Fruit fly (Drosophila melanogaster): Measurements from ENCODE around the gene CG33688.

The CG33688 gene

dm6 chr3L:16161847-16162556 is 37.0 kb upstream of the CG33688 start (continued):
- TF ChIP-seq CG6254 (GFP tag; optimal IDR thresholded peaks at IDR 0.05) (peak; percentile 66), knrl (GFP tag; IDR thresholded peaks at IDR 0.05; ENCODE audit: partially characterized antibody) (no peak), NC2β (GFP tag; optimal IDR thresholded peaks at IDR 0.05) (peak; percentile 31), CG42726 (GFP tag; IDR thresholded peaks at IDR 0.05; ENCODE audit: partially characterized antibody) (no peak), Sry-β (GFP tag; optimal IDR thresholded peaks at IDR 0.05) (no peak), CG11247 (GFP tag; IDR thresholded peaks at IDR 0.05) (no peak; the same call in 1 of the 2 replicates), CG7271 (tag; optimal IDR thresholded peaks at IDR 0.05) (no peak), CG7839 (tag; optimal IDR thresholded peaks at IDR 0.05) (peak; percentile 85), Dip2 (GFP tag; IDR thresholded peaks at IDR 0.05) (no peak), CG10209 (GFP tag; optimal IDR thresholded peaks at IDR 0.05) (peak; percentile 82), GATAe (GFP tag; conservative IDR thresholded peaks at IDR 0.05) (no peak), az2 (GFP tag; optimal IDR thresholded peaks at IDR 0.05) (peak; percentile 71), CG31441 (GFP tag; IDR thresholded peaks at IDR 0.05) (peak; percentile 77), tup (GFP tag; optimal IDR thresholded peaks at IDR 0.05) (no peak), Hmr (GFP tag; optimal IDR thresholded peaks at IDR 0.05) (peak; percentile 82), CG10462 (GFP tag; optimal IDR thresholded peaks at IDR 0.05) (peak; percentile 7), CG18764 (GFP tag; optimal IDR thresholded peaks at IDR 0.05) (peak; percentile 24), gce (GFP tag; IDR thresholded peaks at IDR 0.05) (peak; percentile 27; the same call in 1 of the 3 replicates), dati (GFP tag; IDR thresholded peaks at IDR 0.05) (0 out of 2 replicates have a peak, but pooled peaks have one; percentile 1), Dbx (GFP tag; IDR thresholded peaks at IDR 0.05) (peak; percentile 62; the same call in 2 of the 3 replicates), hbn (GFP tag; IDR thresholded peaks at IDR 0.05; ENCODE audit: partially characterized antibody) (no peak), Poxn (GFP tag; IDR thresholded peaks at IDR 0.05) (no peak), stwl (tag; optimal IDR thresholded peaks at IDR 0.05) (no peak), NfI (GFP tag; optimal IDR thresholded peaks at IDR 0.05) (peak; percentile 69), CG17612 (GFP tag; IDR thresholded peaks at IDR 0.05) (peak; percentile 16; the same call in 1 of the 2 replicates), Fer2 (tag; optimal IDR thresholded peaks at IDR 0.05) (peak; percentile 63), CG17385 (GFP tag; optimal IDR thresholded peaks at IDR 0.05) (peak; percentile 75), CG12071 (GFP tag; optimal IDR thresholded peaks at IDR 0.05) (peak; percentile 44), CG7372 (GFP tag; IDR thresholded peaks at IDR 0.05) (no peak), ac (GFP tag; optimal IDR thresholded peaks at IDR 0.05) (no peak), Nf-YB (GFP tag; optimal IDR thresholded peaks at IDR 0.05) (peak; percentile 53), E2f2 (GFP tag; IDR thresholded peaks at IDR 0.05) (peak; percentile 47; the same call in 1 of the 2 replicates), BtbVII (GFP tag; optimal IDR thresholded peaks at IDR 0.05) (peak; percentile 80), tap (tag; optimal IDR thresholded peaks at IDR 0.05) (peak; percentile 41), Ada2b (GFP tag; IDR thresholded peaks at IDR 0.05) (peak; percentile 70), onecut (GFP tag; IDR thresholded peaks at IDR 0.05) (peak; percentile 46), CG9215 (GFP tag; IDR thresholded peaks at IDR 0.05) (peak; percentile 69), Ssrp (tag; optimal IDR thresholded peaks at IDR 0.05) (peak; percentile 59), fu2 (GFP tag; optimal IDR thresholded peaks at IDR 0.05) (peak; percentile 84), twi (tag; optimal IDR thresholded peaks at IDR 0.05) (peak; percentile 62), vnd (GFP tag; IDR thresholded peaks at IDR 0.05; ENCODE audit: partially characterized antibody) (0 out of 3 replicates have a peak, but pooled peaks have one; percentile 20), hkb (optimal IDR thresholded peaks at IDR 0.05) (no peak), hkb (GFP tag; IDR thresholded peaks at IDR 0.05) (peak; percentile 58; the same call in 1 of the 2 replicates), Lhr (GFP tag; optimal IDR thresholded peaks at IDR 0.05) (peak; percentile 6), ken (GFP tag; IDR thresholded peaks at IDR 0.05) (no peak), tna (GFP tag; IDR thresholded peaks at IDR 0.05; ENCODE audit: partially characterized antibody) (no peak), vvl (GFP tag; IDR thresholded peaks at IDR 0.05) (peak; percentile 44), Max (GFP tag; optimal IDR thresholded peaks at IDR 0.05) (peak; percentile 56), sisA (GFP tag; IDR thresholded peaks at IDR 0.05) (peak; percentile 53)

Measured in whole organism, embryonic.